Worm (Caenorhabditis elegans): ENCODE measurements around the gene pde-4.

pde-4 gene

DNA sequence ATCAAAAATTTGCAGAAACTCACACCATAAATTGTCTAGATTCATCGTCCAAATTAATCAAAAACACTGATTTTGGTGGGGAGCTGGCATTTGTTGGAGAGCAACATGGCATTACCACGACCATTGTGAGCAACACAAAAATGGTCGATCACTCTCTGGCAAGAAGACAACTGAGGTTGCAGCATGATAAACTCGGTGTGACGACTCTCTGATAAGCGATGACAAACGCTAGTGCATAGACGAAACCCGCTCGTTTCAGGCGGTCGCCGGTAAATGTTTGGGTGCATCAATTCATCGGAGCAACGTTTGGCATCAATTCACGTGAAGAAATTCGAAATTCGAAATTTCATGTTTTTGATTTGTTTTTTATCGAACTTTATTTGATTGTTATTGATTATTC lies 12.0 kb downstream of the pde-4 start (continued):
- TF ChIP-seq zim-3 (tag; optimal IDR thresholded peaks at IDR 0.05) (no peak), bed-1 (GFP tag; IDR thresholded peaks at IDR 0.05) (no peak), F39B2.1 (GFP tag; IDR thresholded peaks at IDR 0.05) (no peak), xnd-1 (tag; optimal IDR thresholded peaks at IDR 0.05) (no peak), rec-8 (tag; optimal IDR thresholded peaks at IDR 0.05) (no peak), zfh-2 (GFP tag; conservative IDR thresholded peaks at IDR 0.05) (no peak), Y67H2A.10 (GFP tag; conservative IDR thresholded peaks at IDR 0.05) (no peak), nhr-80 (tag; optimal IDR thresholded peaks at IDR 0.05) (peak; percentile 94), nhr-120 (GFP tag; IDR thresholded peaks at IDR 0.05) (no peak), Y53G8AR.9 (GFP tag; conservative IDR thresholded peaks at IDR 0.05) (no peak), cebp-1 (GFP tag; IDR thresholded peaks at IDR 0.05) (no peak), cebp-1 (tag; optimal IDR thresholded peaks at IDR 0.05) (peak; percentile 6), die-1 (tag; optimal IDR thresholded peaks at IDR 0.05) (no peak), tlf-1 (GFP tag; optimal IDR thresholded peaks at IDR 0.05) (no peak), lin-26 (GFP tag; IDR thresholded peaks at IDR 0.05) (no peak), nfyb-1 (GFP tag; IDR thresholded peaks at IDR 0.05) (no peak), dox-1 (GFP tag; IDR thresholded peaks at IDR 0.05) (peak; percentile 47), F22D6.2 (tag; optimal IDR thresholded peaks at IDR 0.05) (no peak), C17E4.6 (GFP tag; IDR thresholded peaks at IDR 0.05) (no peak), ztf-6 (GFP tag; IDR thresholded peaks at IDR 0.05) (no peak), tbx-9 (tag; optimal IDR thresholded peaks at IDR 0.05; ENCODE audit: borderline replicate concordance) (no peak), ceh-79 (tag; optimal IDR thresholded peaks at IDR 0.05) (no peak)

- TF ChIP-seq dox-1 (GFP tag; IDR thresholded peaks at IDR 0.05) (no peak), bed-1 (GFP tag; IDR thresholded peaks at IDR 0.05) (no peak), xnd-1 (tag; optimal IDR thresholded peaks at IDR 0.05) (no peak), sdz-38 (tag; optimal IDR thresholded peaks at IDR 0.05) (no peak), aptf-3 (GFP tag; IDR thresholded peaks at IDR 0.05) (no peak)
Measured at ce11 chrII:7636941-7637340, 14.1 kb downstream of the pde-4 start.

- 0 out of 2 replicates have a peak, but pooled peaks have one; percentile 13 for TF ChIP-seq dox-1 (GFP tag; IDR thresholded peaks at IDR 0.05)
- no peak for TF ChIP-seq F33H1.4 (GFP tag; IDR thresholded peaks at IDR 0.05)
- no peak for TF ChIP-seq Y56A3A.18 (GFP tag; IDR thresholded peaks at IDR 0.05)
- TF ChIP-seq F37B4.10 (GFP tag; IDR thresholded peaks at IDR 0.05) = 0 out of 2 replicates have a peak, but pooled peaks have one; percentile 14
- no peak for TF ChIP-seq cebp-1 (GFP tag; IDR thresholded peaks at IDR 0.05)
- peak; percentile 41 for TF ChIP-seq cebp-1 (tag; optimal IDR thresholded peaks at IDR 0.05)
- TF ChIP-seq lin-26 (GFP tag; IDR thresholded peaks at IDR 0.05) = peak; percentile 14; the same call in 1 of the 2 replicates
- no peak for TF ChIP-seq ztf-25 (GFP tag; IDR thresholded peaks at IDR 0.05)
- 0 out of 2 replicates have a peak, but pooled peaks have one; percentile 41 for TF ChIP-seq madf-3 (GFP tag; IDR thresholded peaks at IDR 0.05)
- TF ChIP-seq nfyb-1 (GFP tag; IDR thresholded peaks at IDR 0.05) = 0 out of 2 replicates have a peak, but pooled peaks have one; percentile 17
- peak; percentile 92 for TF ChIP-seq zfh-2 (GFP tag; conservative IDR thresholded peaks at IDR 0.05)
Measured at ce11 chrII:7635296-7635695, 15.8 kb downstream of the pde-4 start.

ce11 chrII:7631677-7632210 lies 19.3 kb downstream of the pde-4 start:
- peak in 1 of 3 experiments; percentile 24 for TF ChIP-seq lin-35 (GFP tag; optimal IDR thresholded peaks at IDR 0.05)
- TF ChIP-seq ztf-6 (GFP tag; IDR thresholded peaks at IDR 0.05) = no peak

DNA sequence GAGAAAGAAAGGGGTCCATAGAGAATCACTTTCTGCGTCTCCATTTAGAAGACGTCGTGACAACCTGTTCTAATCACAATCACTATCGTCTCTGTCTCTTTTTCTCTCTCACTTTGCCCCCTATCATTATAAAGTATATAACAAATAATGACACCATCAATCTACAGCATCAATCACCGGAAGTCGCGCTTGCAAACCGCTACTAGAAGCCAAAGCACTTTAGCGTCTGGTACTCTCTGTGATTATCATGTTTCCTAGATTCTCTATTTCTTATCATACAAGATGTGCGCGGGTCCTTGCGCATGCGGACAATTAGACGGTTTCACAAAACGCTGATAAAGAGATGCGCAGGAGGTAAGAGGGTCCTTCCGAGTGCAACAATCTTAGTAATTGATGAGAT lies 19.9 kb downstream of the pde-4 start:
- peak; percentile 37; the same call in 1 of the 2 replicates for TF ChIP-seq lin-26 (GFP tag; IDR thresholded peaks at IDR 0.05)
- peak; percentile 8 for TF ChIP-seq ztf-26 (tag; optimal IDR thresholded peaks at IDR 0.05)
- no peak for TF ChIP-seq F22D6.2 (tag; optimal IDR thresholded peaks at IDR 0.05)
- no peak for TF ChIP-seq F23B12.7 (tag; optimal IDR thresholded peaks at IDR 0.05; ENCODE audit: insufficient read depth)
- TF ChIP-seq tbp1 (GFP tag; optimal IDR thresholded peaks at IDR 0.05) = no peak
- TF ChIP-seq rpc-1 (optimal IDR thresholded peaks at IDR 0.05) = no peak
- TF ChIP-seq rpc-1 (tag; optimal IDR thresholded peaks at IDR 0.05) = no peak

Data from whole organism, young adult.